Worm (Caenorhabditis elegans) whole organism, L2 larva: ENCODE data around the gene F31E8.5.

ENCODE experiments used
- C34F6.9 ChIP-seq: fragments of 150-350 bp; optimal IDR thresholded peaks from 2 replicates; lab custom pipeline; 2014; ENCODE audit warnings: missing biosample characterization, missing genetic modification characterization
- F13H6.1 ChIP-seq: sonication (generic microtip); optimal IDR thresholded peaks from 2 replicates; lab custom pipeline; 2016; ENCODE audit warnings: missing genetic modification characterization, missing compliant biosample characterization
- R02D3.7 ChIP-seq: fragments of 150-350 bp; optimal IDR thresholded peaks from 2 replicates; lab custom pipeline; 2014; ENCODE audit warnings: missing biosample characterization, missing genetic modification characterization
- Y55F3AM.14 ChIP-seq: fragments of 200-800 bp; sonication (Bioruptor generic); optimal IDR thresholded peaks from 2 replicates; lab custom pipeline; 2018; ENCODE audit warnings: mild to moderate bottlenecking, missing genetic modification characterization, missing compliant biosample characterization
- ZK546.5 ChIP-seq: sonication (generic microtip); optimal IDR thresholded peaks from 2 replicates; lab custom pipeline; 2017; ENCODE audit warnings: missing biosample characterization, missing genetic modification characterization
- alr-1 ChIP-seq: fragments of 150-350 bp; optimal IDR thresholded peaks from 2 replicates; lab custom pipeline; 2014; ENCODE audit warnings: missing biosample characterization, missing genetic modification characterization
- aly-2 ChIP-seq: fragments of 150-350 bp; optimal IDR thresholded peaks from 2 replicates; lab custom pipeline; 2014; ENCODE audit warnings: missing biosample characterization, missing genetic modification characterization
- ama-1 ChIP-seq: fragments of 150-350 bp; optimal IDR thresholded peaks from 2 replicates; lab custom pipeline; 2018; ENCODE audit warnings: inconsistent platforms
- blmp-1 ChIP-seq: sonication (generic microtip); optimal IDR thresholded peaks from 2 replicates; lab custom pipeline; 2017; ENCODE audit warnings: missing genetic modification characterization, mild to moderate bottlenecking, missing compliant biosample characterization, antibody characterized with exemption, moderate library complexity; ENCODE audit not compliant: insufficient read depth
- ceh-16 ChIP-seq: fragments of 150-350 bp; optimal IDR thresholded peaks from 2 replicates; lab custom pipeline; 2014; ENCODE audit warnings: missing biosample characterization, missing genetic modification characterization
- ceh-82 ChIP-seq: fragments of 150-350 bp; optimal IDR thresholded peaks from 2 replicates; lab custom pipeline; 2014; ENCODE audit warnings: missing biosample characterization, missing genetic modification characterization
- crh-2 ChIP-seq: sonication (generic microtip); optimal IDR thresholded peaks from 2 replicates; lab custom pipeline; 2017; ENCODE audit warnings: missing biosample characterization, missing genetic modification characterization
- dmd-4 ChIP-seq: sonication (generic microtip); optimal IDR thresholded peaks from 2 replicates; lab custom pipeline; 2017; ENCODE audit warnings: missing biosample characterization, missing genetic modification characterization
- egl-27 ChIP-seq: sonication (generic microtip); optimal IDR thresholded peaks from 3 replicates; lab custom pipeline; 2017; ENCODE audit warnings: missing biosample characterization, missing genetic modification reagents, missing genetic modification characterization
- elt-1 ChIP-seq: fragments of 150-350 bp; optimal IDR thresholded peaks from 2 replicates; lab custom pipeline; 2014; ENCODE audit warnings: missing biosample characterization, missing genetic modification characterization
- elt-3 ChIP-seq: sonication (generic microtip); optimal IDR thresholded peaks from 2 replicates; lab custom pipeline; 2017; ENCODE audit warnings: missing biosample characterization, missing genetic modification characterization
- fos-1 ChIP-seq: fragments of 150-350 bp; optimal IDR thresholded peaks from 2 replicates; lab custom pipeline; 2014; ENCODE audit warnings: missing biosample characterization, missing genetic modification characterization
- gmeb-1 ChIP-seq: fragments of 150-350 bp; optimal IDR thresholded peaks from 2 replicates; lab custom pipeline; 2014; ENCODE audit warnings: missing biosample characterization, missing genetic modification characterization
- lin-11 ChIP-seq: fragments of 150-350 bp; sonication (generic microtip); optimal IDR thresholded peaks from 2 replicates; lab custom pipeline; 2014; ENCODE audit warnings: missing biosample characterization, missing genetic modification characterization, inconsistent platforms, mixed read lengths
- lin-13 ChIP-seq: fragments of 150-350 bp; optimal IDR thresholded peaks from 2 replicates; lab custom pipeline; 2014; ENCODE audit warnings: missing biosample characterization, missing genetic modification reagents, missing genetic modification characterization
- lin-39 ChIP-seq: fragments of 150-350 bp; optimal IDR thresholded peaks from 2 replicates; lab custom pipeline; 2014; ENCODE audit warnings: missing biosample characterization, missing genetic modification reagents, missing genetic modification characterization
- lsy-2 ChIP-seq, 2 experiments: fragments of 150-350 bp in 1 of 2; sonication (generic microtip) in 1 of 2; optimal IDR thresholded peaks; 2 replicates each; lab custom pipeline; 2014 to 2017; ENCODE audit warnings: missing biosample characterization in 2 of 2, missing genetic modification characterization in 2 of 2
- mab-5 ChIP-seq: fragments of 150-350 bp; optimal IDR thresholded peaks from 2 replicates; lab custom pipeline; 2014; ENCODE audit warnings: missing biosample characterization, missing genetic modification characterization
- mbf-1 ChIP-seq: sonication (generic microtip); optimal IDR thresholded peaks from 2 replicates; lab custom pipeline; 2017; ENCODE audit warnings: missing biosample characterization, missing genetic modification characterization
- mdl-1 ChIP-seq, 2 experiments: fragments of 150-350 bp in 1 of 2; sonication (generic microtip) in 1 of 2; optimal IDR thresholded peaks; 2 replicates each; lab custom pipeline; 2017; ENCODE audit warnings: missing biosample characterization in 2 of 2, missing genetic modification characterization in 2 of 2
- nhr-10 ChIP-seq: sonication (generic microtip); optimal IDR thresholded peaks from 2 replicates; lab custom pipeline; 2017; ENCODE audit warnings: missing biosample characterization, missing genetic modification characterization
- nhr-11 ChIP-seq: fragments of 150-350 bp; optimal IDR thresholded peaks from 2 replicates; lab custom pipeline; 2014; ENCODE audit warnings: missing biosample characterization, missing genetic modification characterization
- nhr-12 ChIP-seq: fragments of 150-350 bp; optimal IDR thresholded peaks from 2 replicates; lab custom pipeline; 2014; ENCODE audit warnings: missing biosample characterization, missing genetic modification characterization
- nhr-129 ChIP-seq: fragments of 150-350 bp; optimal IDR thresholded peaks from 2 replicates; lab custom pipeline; 2014; ENCODE audit warnings: missing biosample characterization, missing genetic modification characterization
- nhr-21 ChIP-seq: fragments of 150-350 bp; optimal IDR thresholded peaks from 2 replicates; lab custom pipeline; 2014; ENCODE audit warnings: missing biosample characterization, missing genetic modification characterization
- nhr-23 ChIP-seq: fragments of 150-350 bp; optimal IDR thresholded peaks from 2 replicates; lab custom pipeline; 2014; ENCODE audit warnings: missing biosample characterization, missing genetic modification reagents, missing genetic modification characterization
- nhr-237 ChIP-seq: fragments of 150-350 bp; optimal IDR thresholded peaks from 2 replicates; lab custom pipeline; 2014; ENCODE audit warnings: missing biosample characterization, missing genetic modification characterization
- nhr-25 ChIP-seq: fragments of 150-350 bp; sonication (generic microtip); optimal IDR thresholded peaks from 3 replicates; lab custom pipeline; 2014; ENCODE audit warnings: missing biosample characterization, missing genetic modification characterization
- nhr-6 ChIP-seq: fragments of 150-350 bp; optimal IDR thresholded peaks from 2 replicates; lab custom pipeline; 2014; ENCODE audit warnings: missing biosample characterization, missing genetic modification characterization
- nhr-77 ChIP-seq: fragments of 150-350 bp; optimal IDR thresholded peaks from 2 replicates; lab custom pipeline; 2014; ENCODE audit warnings: missing biosample characterization, missing genetic modification characterization
- peb-1 ChIP-seq: fragments of 150-350 bp; optimal IDR thresholded peaks from 2 replicates; lab custom pipeline; 2014; ENCODE audit warnings: missing biosample characterization, missing genetic modification characterization
- sem-4 ChIP-seq: fragments of 150-350 bp; optimal IDR thresholded peaks from 2 replicates; lab custom pipeline; 2014; ENCODE audit warnings: missing biosample characterization, missing genetic modification reagents, missing genetic modification characterization
- skn-1 ChIP-seq: sonication (generic microtip); optimal IDR thresholded peaks from 2 replicates; lab custom pipeline; 2017; ENCODE audit warnings: missing biosample characterization, missing genetic modification characterization
- sma-3 ChIP-seq: sonication (generic microtip); optimal IDR thresholded peaks from 2 replicates; lab custom pipeline; 2016; ENCODE audit warnings: missing genetic modification reagents, missing genetic modification characterization, missing compliant biosample characterization
- sma-9 ChIP-seq, 2 experiments: fragments of 150-350 bp in 1 of 2; sonication (generic microtip) in 1 of 2; optimal IDR thresholded peaks; 2 replicates each; lab custom pipeline; 2014 to 2016; ENCODE audit warnings: missing genetic modification characterization in 2 of 2, mild to moderate bottlenecking in 1 of 2, missing biosample characterization in 1 of 2, missing compliant biosample characterization in 1 of 2, missing genetic modification reagents in 1 of 2, moderate library complexity in 1 of 2
- snpc-4 ChIP-seq: fragments of 150-350 bp; optimal IDR thresholded peaks from 2 replicates; lab custom pipeline; 2014; ENCODE audit warnings: missing biosample characterization, missing genetic modification characterization
- unc-39 ChIP-seq: fragments of 150-350 bp; optimal IDR thresholded peaks from 2 replicates; lab custom pipeline; 2014; ENCODE audit warnings: missing biosample characterization, missing genetic modification characterization
- unc-55 ChIP-seq: fragments of 150-350 bp; sonication (generic microtip); optimal IDR thresholded peaks from 3 replicates; lab custom pipeline; 2014; ENCODE audit warnings: missing biosample characterization, missing genetic modification reagents, missing genetic modification characterization
- unc-62 ChIP-seq: fragments of 150-350 bp; optimal IDR thresholded peaks from 2 replicates; lab custom pipeline; 2014; ENCODE audit warnings: missing biosample characterization, missing genetic modification reagents, missing genetic modification characterization
- zag-1 ChIP-seq: fragments of 150-350 bp; optimal IDR thresholded peaks from 2 replicates; lab custom pipeline; 2014; ENCODE audit warnings: missing biosample characterization, missing genetic modification characterization
- ztf-1 ChIP-seq: fragments of 200-800 bp; sonication (Bioruptor generic); conservative IDR thresholded peaks from 2 replicates; pipeline ENCODE4 v1.3.6; 2022; ENCODE audit warnings: missing genetic modification characterization, missing compliant biosample characterization
- ztf-11 ChIP-seq: sonication (generic microtip); optimal IDR thresholded peaks from 2 replicates; lab custom pipeline; 2017; ENCODE audit warnings: missing biosample characterization, missing genetic modification characterization
- ztf-4 ChIP-seq: fragments of 150-350 bp; optimal IDR thresholded peaks from 2 replicates; lab custom pipeline; 2014; ENCODE audit warnings: missing biosample characterization, missing genetic modification characterization

F31E8.5 gene

DNA sequence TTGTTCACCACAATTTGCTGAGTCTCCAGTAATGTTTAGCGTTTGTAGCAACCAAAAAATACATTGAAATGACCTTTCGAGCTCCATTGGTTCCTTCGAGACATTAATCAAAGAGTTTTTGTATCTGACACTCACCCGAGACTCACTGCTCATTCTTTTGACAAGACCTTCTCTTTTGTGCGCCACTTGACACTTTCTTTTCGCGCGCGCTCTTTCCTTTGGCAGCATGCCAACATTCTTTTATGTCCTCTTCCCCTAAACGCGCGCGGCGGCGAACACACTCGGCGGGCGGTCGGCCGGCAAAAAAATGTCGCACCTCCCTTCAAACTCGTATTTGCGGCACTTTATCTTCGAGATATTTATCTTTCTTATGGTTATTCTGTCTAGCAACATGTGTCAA, 36.6 kb upstream of the F31E8.5 start (continued):
- TF ChIP-seq lin-13 (GFP tag; lab: Kevin White, UChicago), result no peak
- no peak for TF ChIP-seq C34F6.9 (tag; lab: Kevin White, UChicago)
- TF ChIP-seq ceh-82 (tag; lab: Kevin White, UChicago), result no peak
- TF ChIP-seq ztf-1 (GFP tag; lab: Robert Waterston, UW), result no peak
- no peak for TF ChIP-seq zag-1 (tag; lab: Kevin White, UChicago)
- no peak for TF ChIP-seq peb-1 (tag; lab: Kevin White, UChicago)
- peak; percentile 6 for TF ChIP-seq nhr-25 (tag; lab: Kevin White, UChicago)

DNA sequence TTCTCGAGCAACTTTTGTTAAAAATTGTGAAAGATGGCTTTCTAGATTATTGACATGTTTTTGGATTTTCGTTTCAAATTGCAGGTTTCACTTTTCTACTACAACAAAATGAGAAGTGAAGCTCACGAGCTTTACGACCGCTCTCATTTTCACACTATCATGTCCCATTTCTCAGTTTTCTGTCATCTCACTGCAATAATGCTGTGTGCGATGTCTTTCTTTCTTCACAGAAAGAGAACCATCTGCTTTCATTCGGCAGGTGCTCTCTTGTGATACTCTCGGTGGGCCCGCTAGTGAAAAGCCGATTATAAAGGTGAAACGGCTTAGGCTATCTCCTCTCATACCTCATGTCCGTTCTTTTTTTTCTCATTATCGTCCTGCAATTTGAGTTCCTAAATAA, 36.1 kb upstream of the F31E8.5 start:
- no peak for TF ChIP-seq crh-2 (tag; lab: Kevin White, UChicago)
- peak; percentile 63 for TF ChIP-seq nhr-129 (tag; lab: Kevin White, UChicago)
- no peak for TF ChIP-seq nhr-23 (tag; lab: Kevin White, UChicago)
- no peak for TF ChIP-seq peb-1 (tag; lab: Kevin White, UChicago)

ce11 chrII:6842651-6843118, 35.6 kb upstream of the F31E8.5 start:
- TF ChIP-seq ceh-16 (tag; lab: Kevin White, UChicago) (no peak), alr-1 (tag; lab: Kevin White, UChicago) (no peak), snpc-4 (peak; percentile 49), unc-62 (GFP tag; lab: Kevin White, UChicago) (no peak), nhr-237 (tag; lab: Kevin White, UChicago) (no peak), peb-1 (tag; lab: Kevin White, UChicago) (no peak), ceh-82 (tag; lab: Kevin White, UChicago) (no peak), lin-39 (tag; lab: Kevin White, UChicago) (no peak), lin-11 (tag; lab: Kevin White, UChicago) (no peak), elt-3 (tag; lab: Kevin White, UChicago) (peak; percentile 50), egl-27 (tag; lab: Kevin White, UChicago) (peak; percentile 99), sma-3 (GFP tag; lab: Kevin White, UChicago) (peak; percentile 97), F13H6.1 (tag; lab: Kevin White, UChicago) (peak; percentile 91), unc-39 (tag; lab: Kevin White, UChicago) (no peak), mab-5 (tag; lab: Kevin White, UChicago) (peak; percentile 16), lin-13 (GFP tag; lab: Kevin White, UChicago) (peak; percentile 33), fos-1 (tag; lab: Kevin White, UChicago) (peak; percentile 100), nhr-11 (tag; lab: Kevin White, UChicago) (no peak), nhr-25 (tag; lab: Kevin White, UChicago) (peak; percentile 84), nhr-21 (peak; percentile 96), nhr-6 (tag; lab: Kevin White, UChicago) (no peak), nhr-129 (tag; lab: Kevin White, UChicago) (peak; percentile 53), nhr-10 (tag; lab: Kevin White, UChicago) (no peak), R02D3.7 (no peak), Y55F3AM.14 (GFP tag; lab: Kevin White, UChicago) (peak; percentile 68), nhr-77 (tag; lab: Kevin White, UChicago) (peak; percentile 9), nhr-23 (tag; lab: Kevin White, UChicago) (no peak), elt-1 (tag; lab: Kevin White, UChicago) (peak; percentile 58), lsy-2 (tag; optimal IDR thresholded peaks at IDR 0.05; lab: Kevin White, UChicago) (peak; percentile 10 to 66), C34F6.9 (tag; lab: Kevin White, UChicago) (peak; percentile 34), dmd-4 (tag; lab: Kevin White, UChicago) (no peak), ama-1 (no peak), zag-1 (tag; lab: Kevin White, UChicago) (no peak), blmp-1 (peak; percentile 91), unc-55 (GFP tag; lab: Kevin White, UChicago) (peak; percentile 55), crh-2 (tag; lab: Kevin White, UChicago) (peak; percentile 88), sma-9 (GFP tag; optimal IDR thresholded peaks at IDR 0.05; lab: Kevin White, UChicago) (peak; percentile 98), sma-9 (tag; optimal IDR thresholded peaks at IDR 0.05; lab: Kevin White, UChicago) (no peak), sem-4 (tag; lab: Kevin White, UChicago) (peak; percentile 68), aly-2 (tag; lab: Kevin White, UChicago) (no peak), ZK546.5 (tag; lab: Kevin White, UChicago) (no peak), mbf-1 (no peak), gmeb-1 (tag; lab: Kevin White, UChicago) (peak; percentile 67), nhr-12 (tag; lab: Kevin White, UChicago) (no peak), ztf-11 (tag; lab: Kevin White, UChicago) (no peak), ztf-4 (tag; lab: Kevin White, UChicago) (peak; percentile 77), mdl-1 (tag; optimal IDR thresholded peaks at IDR 0.05; lab: Kevin White, UChicago) (peak; percentile 77 to 84), skn-1 (peak; percentile 71), ztf-1 (GFP tag; lab: Robert Waterston, UW) (no peak)
